Fruit fly (Drosophila melanogaster) whole organism, wandering third instar larva: Measurements from ENCODE around the gene Cyp4ac2.

Experiments
- Abd-B ChIP-seq: fragments of >200 bp; optimal IDR thresholded peaks from 2 replicates; lab custom pipeline; 2017; ENCODE audit warnings: missing biosample characterization, missing genetic modification characterization
- CG32264 ChIP-seq: fragments of 200-800 bp; sonication (Bioruptor generic); optimal IDR thresholded peaks from 2 replicates; lab custom pipeline; 2016; ENCODE audit warnings: missing biosample characterization, missing genetic modification characterization
- CG9705 ChIP-seq: fragments of 200-800 bp; sonication (Bioruptor generic); optimal IDR thresholded peaks from 2 replicates; lab custom pipeline; 2018; ENCODE audit warnings: missing biosample characterization, mild to moderate bottlenecking, missing genetic modification characterization
- CrebA ChIP-seq: fragments of 200-800 bp; sonication (Bioruptor generic); optimal IDR thresholded peaks from 2 replicates; lab custom pipeline; 2016; ENCODE audit warnings: missing biosample characterization, mild to moderate bottlenecking, missing genetic modification characterization, borderline replicate concordance
- Dfd ChIP-seq: fragments of >200 bp; optimal IDR thresholded peaks from 2 replicates; lab custom pipeline; 2017; ENCODE audit warnings: missing biosample characterization, missing genetic modification characterization
- Dif ChIP-seq: fragments of 200-275, 200-300 bp; sonication (Bioruptor generic); optimal IDR thresholded peaks from 2 replicates; lab custom pipeline; 2018; ENCODE audit warnings: missing biosample characterization, missing genetic modification characterization; ENCODE audit not compliant: partially characterized antibody
- HLH106 ChIP-seq: fragments of 200-800 bp; optimal IDR thresholded peaks from 3 replicates; lab custom pipeline; 2019; ENCODE audit warnings: missing biosample characterization, mild to moderate bottlenecking, missing genetic modification characterization, moderate library complexity
- Hnf4 ChIP-seq: fragments of 200-800 bp; sonication (Bioruptor generic); optimal IDR thresholded peaks from 2 replicates; lab custom pipeline; 2016; ENCODE audit warnings: missing biosample characterization, mild to moderate bottlenecking, missing genetic modification characterization
- Hr83 ChIP-seq: fragments of 200-300 bp; sonication (Bioruptor generic); optimal IDR thresholded peaks from 2 replicates; lab custom pipeline; 2016; ENCODE audit warnings: missing biosample characterization, mild to moderate bottlenecking, missing genetic modification characterization, moderate library complexity; ENCODE audit not compliant: poor library complexity, severe bottlenecking
- Jra ChIP-seq: sonication (Bioruptor generic); optimal IDR thresholded peaks from 2 replicates; lab custom pipeline; 2016; ENCODE audit warnings: missing biosample characterization, missing genetic modification characterization
- Mio ChIP-seq: sonication (Bioruptor generic); optimal IDR thresholded peaks from 2 replicates; lab custom pipeline; 2016; ENCODE audit warnings: missing biosample characterization, missing genetic modification characterization
- Myc ChIP-seq: fragments of >200 bp; optimal IDR thresholded peaks from 2 replicates; lab custom pipeline; 2017
- N ChIP-seq: fragments of >200 bp; optimal IDR thresholded peaks from 2 replicates; lab custom pipeline; 2018; ENCODE audit warnings: missing biosample characterization, missing external identifiers, missing genetic modification characterization
- OdsH ChIP-seq: fragments of 200-800 bp; sonication (Bioruptor generic); optimal IDR thresholded peaks from 2 replicates; lab custom pipeline; 2016; ENCODE audit warnings: missing biosample characterization, mild to moderate bottlenecking, missing genetic modification characterization
- Rel ChIP-seq, 2 experiments: fragments of 200-800 bp; sonication (Bioruptor generic) in 1 of 2; optimal IDR thresholded peaks; 2 replicates in 1 of 2; 3 replicates in 1 of 2; lab custom pipeline; 2016 to 2019; ENCODE audit warnings: mild to moderate bottlenecking in 2 of 2, missing biosample characterization in 2 of 2, missing genetic modification characterization in 2 of 2, moderate library complexity in 1 of 2
- Sp1 ChIP-seq: fragments of 200-800 bp; sonication (Bioruptor generic); optimal IDR thresholded peaks from 3 replicates; lab custom pipeline; 2019; ENCODE audit warnings: missing biosample characterization, mild to moderate bottlenecking, missing genetic modification characterization, moderate library complexity
- br ChIP-seq: fragments of 200-800 bp; sonication (Bioruptor generic); optimal IDR thresholded peaks from 2 replicates; lab custom pipeline; 2016; ENCODE audit warnings: missing biosample characterization, missing genetic modification characterization
- brk ChIP-seq: fragments of 200-800 bp; sonication (Bioruptor generic); optimal IDR thresholded peaks from 2 replicates; lab custom pipeline; 2016; ENCODE audit warnings: missing biosample characterization, mild to moderate bottlenecking, missing genetic modification characterization
- dl ChIP-seq, 2 experiments: fragments of 175-275, 200-275 bp in 1 of 2; fragments of 200-275 bp in 1 of 2; sonication (Bioruptor generic); optimal IDR thresholded peaks; lab custom pipeline; 2018; ENCODE audit warnings: mild to moderate bottlenecking in 2 of 2, missing biosample characterization in 2 of 2, missing genetic modification characterization in 2 of 2, moderate library complexity in 2 of 2; ENCODE audit not compliant: partially characterized antibody in 2 of 2, insufficient read depth in 1 of 2
- dmrt93B ChIP-seq: fragments of 200-800 bp; sonication (Bioruptor generic); optimal IDR thresholded peaks from 2 replicates; lab custom pipeline; 2018; ENCODE audit warnings: missing biosample characterization, mild to moderate bottlenecking, missing genetic modification characterization
- dsf ChIP-seq: sonication (Bioruptor generic); optimal IDR thresholded peaks from 2 replicates; lab custom pipeline; 2016; ENCODE audit warnings: missing biosample characterization, missing genetic modification characterization, borderline replicate concordance
- ey ChIP-seq: fragments of 200-800 bp; sonication (Bioruptor generic); optimal IDR thresholded peaks from 2 replicates; lab custom pipeline; 2016; ENCODE audit warnings: missing biosample characterization, missing genetic modification characterization
- foxo ChIP-seq, 2 experiments: fragments of 200-800 bp; sonication (Bioruptor generic); optimal IDR thresholded peaks; 2 replicates in 1 of 2; 3 replicates in 1 of 2; lab custom pipeline; 2016 to 2017; ENCODE audit warnings: missing biosample characterization in 2 of 2, missing genetic modification characterization in 2 of 2
- fru ChIP-seq: fragments of 200-800 bp; sonication (Bioruptor generic); optimal IDR thresholded peaks from 3 replicates; lab custom pipeline; 2016; ENCODE audit warnings: missing biosample characterization, mild to moderate bottlenecking, missing genetic modification characterization
- jim ChIP-seq: fragments of 175-275, 200-325 bp; sonication (Bioruptor generic); optimal IDR thresholded peaks from 2 replicates; lab custom pipeline; 2016; ENCODE audit warnings: missing biosample characterization, mild to moderate bottlenecking, missing genetic modification characterization
- lola ChIP-seq: fragments of >200 bp; optimal IDR thresholded peaks from 2 replicates; lab custom pipeline; 2017; ENCODE audit warnings: missing biosample characterization, missing genetic modification characterization
- pan ChIP-seq: fragments of >200 bp; optimal IDR thresholded peaks from 2 replicates; lab custom pipeline; 2017
- psq ChIP-seq: fragments of 200-800 bp; sonication (Bioruptor generic); optimal IDR thresholded peaks from 3 replicates; lab custom pipeline; 2017; ENCODE audit warnings: missing biosample characterization, mild to moderate bottlenecking, missing genetic modification characterization, moderate library complexity
- rgr ChIP-seq: fragments of 200-800 bp; sonication (Bioruptor generic); optimal IDR thresholded peaks from 3 replicates; lab custom pipeline; 2016; ENCODE audit warnings: missing biosample characterization, mild to moderate bottlenecking, missing genetic modification characterization
- sage ChIP-seq: fragments of 200-800 bp; sonication (Bioruptor generic); optimal IDR thresholded peaks from 2 replicates; lab custom pipeline; 2016; ENCODE audit warnings: missing biosample characterization, mild to moderate bottlenecking, missing genetic modification characterization
- sv ChIP-seq: fragments of 200-800 bp; sonication (Bioruptor generic); optimal IDR thresholded peaks from 3 replicates; lab custom pipeline; 2016; ENCODE audit warnings: missing biosample characterization, missing genetic modification characterization
- tai ChIP-seq: sonication (Bioruptor generic); optimal IDR thresholded peaks from 2 replicates; lab custom pipeline; 2016; ENCODE audit warnings: missing biosample characterization, missing genetic modification characterization
- usp ChIP-seq: fragments of >200 bp; optimal IDR thresholded peaks from 2 replicates; lab custom pipeline; 2017; ENCODE audit warnings: missing biosample characterization, missing genetic modification characterization
- woc ChIP-seq: sonication (Bioruptor generic); optimal IDR thresholded peaks from 2 replicates; lab custom pipeline; 2016; ENCODE audit warnings: missing biosample characterization, mild to moderate bottlenecking, missing genetic modification characterization

Cyp4ac2 gene

DNA sequence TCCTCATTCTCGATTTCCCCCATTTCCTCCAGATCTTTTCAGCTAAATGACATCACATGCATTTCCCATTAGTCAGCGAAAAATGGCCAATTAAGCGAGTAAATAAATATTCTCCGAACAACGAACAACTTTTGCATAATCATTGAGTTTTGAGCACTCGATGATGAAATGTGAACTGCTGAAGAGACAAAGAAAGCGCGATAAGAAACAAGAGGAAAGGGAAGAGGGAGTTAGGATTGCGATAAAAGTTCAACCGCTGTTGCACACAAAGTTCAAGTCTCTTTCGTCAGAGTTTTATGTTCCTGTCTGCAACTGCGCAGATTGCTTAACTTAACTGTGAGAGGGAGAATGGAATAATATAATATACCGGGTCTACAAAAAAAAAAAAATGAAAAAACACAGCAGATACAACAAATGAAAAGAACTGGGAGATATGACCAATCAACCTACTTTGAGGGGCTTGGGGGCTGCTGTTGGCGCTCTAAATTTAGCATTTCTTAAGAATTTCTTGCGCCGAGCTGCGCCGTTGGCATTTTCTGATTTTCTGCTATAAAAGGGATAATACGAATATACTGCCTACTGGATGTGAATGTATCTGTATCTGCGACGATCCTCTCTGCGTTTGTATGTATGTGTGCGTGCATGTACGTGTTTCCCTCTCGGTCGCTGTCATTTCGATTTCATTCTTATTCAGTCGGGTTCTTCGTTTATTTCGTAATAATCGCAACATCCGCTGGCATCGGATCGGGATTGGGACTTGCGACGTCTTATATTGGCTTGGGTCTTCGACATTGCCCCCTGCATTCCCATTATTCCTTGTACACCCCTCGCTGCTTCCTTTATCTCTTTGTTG lies 28.4 kb downstream of the Cyp4ac2 start (continued):
- TF ChIP-seq dl (GFP tag; optimal IDR thresholded peaks at IDR 0.05; lab: Kevin White, UChicago; ENCODE audit: insufficient read depth in 1 of 2, partially characterized antibody in 2 of 2) (no peak), ey (GFP tag; lab: Kevin White, UChicago) (peak; percentile 13)
- TF ChIP-seq, all 38 proteins: peak for 20

DNA sequence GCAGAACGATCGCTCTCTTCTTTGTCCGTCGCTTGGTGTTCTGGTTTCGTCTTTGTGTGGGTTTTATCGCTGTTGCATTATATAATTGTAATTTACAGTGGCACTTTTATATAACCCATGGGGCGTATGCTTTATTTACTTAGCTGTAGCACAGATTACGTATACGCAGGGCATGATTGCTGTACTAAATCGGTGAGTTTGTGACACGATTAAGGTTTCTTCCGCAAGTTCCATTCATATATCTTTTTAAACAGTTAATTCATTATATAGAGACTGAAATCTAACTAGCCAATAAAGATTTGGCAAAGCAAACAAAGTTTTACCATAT lies 29.0 kb downstream of the Cyp4ac2 start:
- TF ChIP-seq Dif = no peak
- peak; percentile 32 for TF ChIP-seq br (GFP tag; lab: Kevin White, UChicago)
- TF ChIP-seq fru (GFP tag; lab: Kevin White, UChicago) = peak; percentile 23
- TF ChIP-seq rgr (GFP tag; lab: Kevin White, UChicago) = no peak
- peak; percentile 46 for TF ChIP-seq sage (GFP tag; lab: Kevin White, UChicago)
- no peak for TF ChIP-seq lola (GFP tag; lab: Kevin White, UChicago)
- TF ChIP-seq dmrt93B = no peak

DNA sequence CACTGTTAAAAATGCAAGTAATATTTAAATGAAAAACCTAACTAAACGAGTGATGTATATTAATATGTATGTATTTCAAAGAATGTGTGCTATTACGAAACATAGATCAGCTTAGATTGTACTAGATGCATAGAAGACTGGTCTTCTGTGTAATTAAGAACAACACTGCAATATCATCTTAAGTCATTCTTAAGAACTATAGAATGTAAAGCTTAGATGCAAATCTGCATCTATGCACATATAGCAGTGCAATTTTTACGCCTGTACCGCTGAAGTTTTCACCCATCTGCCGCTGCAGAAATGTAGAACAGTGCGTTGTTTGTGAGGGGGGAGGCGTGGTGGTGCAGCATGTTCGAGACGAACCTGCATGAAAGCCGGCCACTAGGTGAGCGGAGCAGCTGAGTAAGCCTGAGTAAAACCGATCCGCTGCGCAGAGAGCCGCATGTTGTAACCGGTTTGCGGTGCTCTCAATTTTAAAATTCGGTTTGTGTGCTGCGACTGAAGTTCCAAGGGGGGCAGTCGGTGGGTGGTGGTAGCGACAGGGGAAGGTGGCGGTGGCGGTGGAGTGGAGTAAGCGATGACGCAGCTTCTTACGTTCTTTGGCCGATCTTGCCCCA lies 30.6 kb downstream of the Cyp4ac2 start:
- TF ChIP-seq HLH106 (tag; lab: Kevin White, UChicago) = no peak
- no peak for TF ChIP-seq lola (GFP tag; lab: Kevin White, UChicago)
- TF ChIP-seq Myc (lab: Kevin White, UChicago) = no peak
- TF ChIP-seq woc (GFP tag; lab: Kevin White, UChicago) = no peak
- no peak for TF ChIP-seq CrebA (GFP tag; lab: Kevin White, UChicago)
- TF ChIP-seq foxo (GFP tag; optimal IDR thresholded peaks at IDR 0.05; lab: Kevin White, UChicago) = no peak
- TF ChIP-seq N (GFP tag; lab: Kevin White, UChicago) = no peak
- TF ChIP-seq tai (GFP tag; lab: Kevin White, UChicago) = no peak
- TF ChIP-seq usp (GFP tag; lab: Kevin White, UChicago) = no peak
- TF ChIP-seq dmrt93B = no peak
- no peak for TF ChIP-seq Hnf4 (GFP tag; lab: Kevin White, UChicago)
- TF ChIP-seq br (GFP tag; lab: Kevin White, UChicago) = no peak
- TF ChIP-seq Rel (GFP tag; optimal IDR thresholded peaks at IDR 0.05; lab: Kevin White, UChicago) = no peak
- peak; percentile 37 for TF ChIP-seq Rel (tag; optimal IDR thresholded peaks at IDR 0.05; lab: Kevin White, UChicago)
- TF ChIP-seq Abd-B (GFP tag; lab: Kevin White, UChicago) = no peak
- no peak for TF ChIP-seq Dfd (GFP tag; lab: Kevin White, UChicago)
- peak; percentile 32 for TF ChIP-seq fru (GFP tag; lab: Kevin White, UChicago)
- no peak for TF ChIP-seq Mio (GFP tag; lab: Kevin White, UChicago)
- no peak for TF ChIP-seq CG9705 (GFP tag; lab: Kevin White, UChicago)
- TF ChIP-seq dl (GFP tag; optimal IDR thresholded peaks at IDR 0.05; lab: Kevin White, UChicago; ENCODE audit: insufficient read depth in 1 of 2, partially characterized antibody in 2 of 2) = peak; percentile 54 to 71
- no peak for TF ChIP-seq OdsH (GFP tag; lab: Kevin White, UChicago)
- no peak for TF ChIP-seq dsf (GFP tag; lab: Kevin White, UChicago)
- peak; percentile 83 for TF ChIP-seq Dif
- TF ChIP-seq Hr83 = no peak
- no peak for TF ChIP-seq rgr (GFP tag; lab: Kevin White, UChicago)
- TF ChIP-seq ey (GFP tag; lab: Kevin White, UChicago) = peak; percentile 20
- peak; percentile 78 for TF ChIP-seq Jra (GFP tag; lab: Kevin White, UChicago)
- no peak for TF ChIP-seq Sp1 (GFP tag; lab: Kevin White, UChicago)

DNA sequence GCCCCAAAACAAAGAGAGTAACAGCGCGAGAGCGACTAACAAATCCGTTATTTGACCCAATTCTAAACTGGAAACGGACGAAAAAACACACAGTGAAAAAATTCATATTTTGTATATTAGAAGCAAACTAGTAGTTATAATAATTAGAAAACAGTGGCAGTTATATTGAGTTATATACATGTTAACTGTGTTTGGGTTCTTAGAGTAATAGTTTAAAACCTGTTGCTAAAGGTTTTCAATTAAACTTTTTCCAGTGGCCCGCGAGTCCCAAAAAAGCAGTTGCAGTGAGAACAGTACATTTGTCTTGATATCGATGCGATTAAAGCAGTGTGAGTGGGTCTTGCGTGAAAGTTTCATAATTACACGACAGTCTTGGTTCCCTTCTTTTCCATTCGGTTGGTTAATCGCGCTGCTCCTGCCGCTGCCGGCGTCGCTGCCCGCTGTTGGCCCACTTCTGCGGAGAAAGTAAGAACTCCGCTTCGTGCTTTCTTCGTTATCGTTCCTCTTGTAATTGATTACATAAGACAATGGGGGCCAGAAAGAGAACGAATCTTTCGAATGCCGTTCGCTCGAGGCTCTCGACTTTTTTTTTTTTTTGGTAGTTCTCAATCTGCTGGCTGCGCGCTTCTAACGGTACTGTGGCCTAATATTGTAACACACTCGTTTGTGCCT lies 31.2 kb downstream of the Cyp4ac2 start:
- TF ChIP-seq dmrt93B (peak; percentile 45), Dfd (GFP tag; lab: Kevin White, UChicago) (no peak), Hnf4 (GFP tag; lab: Kevin White, UChicago) (peak; percentile 59), ey (GFP tag; lab: Kevin White, UChicago) (peak; percentile 69), Myc (lab: Kevin White, UChicago) (no peak), pan (lab: Kevin White, UChicago) (no peak), sage (GFP tag; lab: Kevin White, UChicago) (peak; percentile 9), br (GFP tag; lab: Kevin White, UChicago) (peak; percentile 53), psq (GFP tag; lab: Kevin White, UChicago) (peak; percentile 41), brk (peak; percentile 12), N (GFP tag; lab: Kevin White, UChicago) (no peak), Abd-B (GFP tag; lab: Kevin White, UChicago) (no peak), Hr83 (no peak), OdsH (GFP tag; lab: Kevin White, UChicago) (peak; percentile 59), foxo (GFP tag; optimal IDR thresholded peaks at IDR 0.05; lab: Kevin White, UChicago) (peak in 1 of 2 experiments; percentile 77), tai (GFP tag; lab: Kevin White, UChicago) (peak; percentile 54), CG32264 (peak; percentile 13), Rel (GFP tag; optimal IDR thresholded peaks at IDR 0.05; lab: Kevin White, UChicago) (no peak), Rel (tag; optimal IDR thresholded peaks at IDR 0.05; lab: Kevin White, UChicago) (no peak), woc (GFP tag; lab: Kevin White, UChicago) (peak; percentile 44), HLH106 (tag; lab: Kevin White, UChicago) (peak; percentile 69), sv (GFP tag; lab: Kevin White, UChicago) (no peak), dl (GFP tag; optimal IDR thresholded peaks at IDR 0.05; lab: Kevin White, UChicago; ENCODE audit: insufficient read depth in 1 of 2, partially characterized antibody in 2 of 2) (no peak), Mio (GFP tag; lab: Kevin White, UChicago) (no peak), lola (GFP tag; lab: Kevin White, UChicago) (no peak), CG9705 (GFP tag; lab: Kevin White, UChicago) (peak; percentile 3), jim (GFP tag; lab: Kevin White, UChicago) (no peak), Sp1 (GFP tag; lab: Kevin White, UChicago) (peak; percentile 69), dsf (GFP tag; lab: Kevin White, UChicago) (no peak), CrebA (GFP tag; lab: Kevin White, UChicago) (peak; percentile 4)
